Fruit fly (Drosophila melanogaster) whole organism, pupa: ENCODE measurements around the gene CG14219.

Experiments used
- CG15710 ChIP-seq: fragments of 200-800 bp; sonication (Bioruptor generic); optimal IDR thresholded peaks from 2 replicates; lab custom pipeline; 2018; ENCODE audit warnings: missing biosample characterization, mild to moderate bottlenecking, missing genetic modification characterization, moderate library complexity
- CG32121 ChIP-seq: fragments of 200-800 bp; sonication (Bioruptor generic); IDR thresholded peaks from 2 replicates; pipeline ENCODE4 v1.3.6; 2022; ENCODE audit warnings: missing biosample characterization, missing genetic modification characterization

- no peak for TF ChIP-seq CG32121 (GFP tag; lab: Robert Waterston, UW)
- no peak for TF ChIP-seq CG15710 (tag; lab: Kevin White, UChicago)
Observed at dm6 chrX:19547382-19547781, 42.6 kb downstream of the CG14219 start, which contains the start of gene CG32532.
